Worm (Caenorhabditis elegans): Measurements from ENCODE around the gene C27B7.7.

The C27B7.7 gene

DNA sequence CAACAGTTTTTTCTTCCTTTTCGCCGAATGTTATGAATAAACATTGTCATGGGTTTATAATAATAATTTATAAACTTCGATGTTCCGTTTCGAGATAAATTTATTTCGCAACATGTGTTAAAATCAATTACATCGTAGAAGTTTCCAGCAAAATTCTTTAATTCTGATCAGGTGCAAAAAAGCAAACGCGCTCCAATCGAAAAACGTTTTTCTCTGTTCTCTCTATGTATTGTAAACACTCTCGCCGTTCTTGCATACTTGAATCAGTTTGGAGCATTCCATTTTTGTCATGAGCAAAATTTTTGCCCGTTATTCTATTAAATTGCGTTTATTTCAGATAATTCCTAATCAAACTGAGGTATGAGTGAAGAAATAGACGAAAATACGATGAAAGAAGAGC lies 13.1 kb upstream of the C27B7.7 start, which contains the start of gene rad-54.L2 (continued):
- TF ChIP-seq nhr-23 (tag; optimal IDR thresholded peaks at IDR 0.05) (no peak), nhr-21 (tag; optimal IDR thresholded peaks at IDR 0.05) (no peak), gmeb-1 (tag; optimal IDR thresholded peaks at IDR 0.05) (peak; percentile 46), nhr-77 (tag; optimal IDR thresholded peaks at IDR 0.05) (no peak)

DNA sequence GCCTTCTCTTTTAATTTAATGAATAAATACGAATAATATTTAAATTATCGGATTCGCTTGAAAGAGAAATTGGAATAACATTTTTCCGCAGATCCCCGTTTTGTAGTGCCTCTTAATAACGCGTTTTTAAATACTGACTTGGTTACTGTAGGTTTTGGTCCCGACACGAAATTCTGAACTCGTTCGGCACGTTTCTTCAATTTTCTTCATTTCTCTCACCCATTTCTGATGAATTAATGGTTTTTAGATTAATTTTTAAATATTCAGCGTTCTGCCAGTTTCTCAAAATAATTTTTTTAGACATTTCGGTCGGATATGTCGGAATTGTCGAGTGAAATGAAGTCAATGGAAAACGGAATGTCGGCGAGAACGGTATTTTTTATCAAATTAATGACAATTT lies 5.5 kb upstream of the C27B7.7 start, which contains the start of gene C27B7.5:
TSS of gene C27B7.5 (plus strand) at position 301 of the 400 bp plus-strand sequence.
- TF ChIP-seq aly-2 (tag; optimal IDR thresholded peaks at IDR 0.05) (no peak), alr-1 (tag; optimal IDR thresholded peaks at IDR 0.05) (no peak), peb-1 (tag; optimal IDR thresholded peaks at IDR 0.05) (no peak), mbf-1 (tag; optimal IDR thresholded peaks at IDR 0.05) (no peak), unc-39 (tag; optimal IDR thresholded peaks at IDR 0.05) (no peak), F13H6.1 (tag; optimal IDR thresholded peaks at IDR 0.05) (no peak), sma-9 (GFP tag; optimal IDR thresholded peaks at IDR 0.05) (no peak), sma-9 (tag; optimal IDR thresholded peaks at IDR 0.05) (no peak)

ce11 chrIV:8906164-8906563 lies 679 bp upstream of the C27B7.7 start, which contains the start of gene C27B7.6:
C27B7.6 (minus strand) TSS chrIV:8906345.
- TF ChIP-seq crh-2 (tag; optimal IDR thresholded peaks at IDR 0.05) (no peak), nhr-21 (tag; optimal IDR thresholded peaks at IDR 0.05) (no peak), nhr-129 (tag; optimal IDR thresholded peaks at IDR 0.05) (no peak), lin-11 (tag; optimal IDR thresholded peaks at IDR 0.05) (no peak), mab-5 (tag; optimal IDR thresholded peaks at IDR 0.05) (no peak), Y55F3AM.14 (GFP tag; optimal IDR thresholded peaks at IDR 0.05) (no peak), mdl-1 (tag; optimal IDR thresholded peaks at IDR 0.05) (no peak), R02D3.7 (tag; optimal IDR thresholded peaks at IDR 0.05) (no peak), nhr-77 (tag; optimal IDR thresholded peaks at IDR 0.05) (no peak), blmp-1 (tag; optimal IDR thresholded peaks at IDR 0.05; ENCODE audit: insufficient read depth) (no peak), nhr-237 (tag; optimal IDR thresholded peaks at IDR 0.05) (no peak), unc-39 (tag; optimal IDR thresholded peaks at IDR 0.05) (no peak), F13H6.1 (tag; optimal IDR thresholded peaks at IDR 0.05) (no peak), alr-1 (tag; optimal IDR thresholded peaks at IDR 0.05) (no peak), ztf-11 (tag; optimal IDR thresholded peaks at IDR 0.05) (no peak), ztf-1 (GFP tag; conservative IDR thresholded peaks at IDR 0.05) (no peak), sma-9 (GFP tag; optimal IDR thresholded peaks at IDR 0.05) (no peak), sma-9 (tag; optimal IDR thresholded peaks at IDR 0.05) (no peak), nhr-11 (tag; optimal IDR thresholded peaks at IDR 0.05) (no peak), dmd-4 (tag; optimal IDR thresholded peaks at IDR 0.05) (no peak), nhr-6 (tag; optimal IDR thresholded peaks at IDR 0.05) (no peak)

- peak; percentile 67 for TF ChIP-seq sma-3 (GFP tag; optimal IDR thresholded peaks at IDR 0.05)
- no peak for TF ChIP-seq mab-5 (tag; optimal IDR thresholded peaks at IDR 0.05)
- no peak for TF ChIP-seq lsy-2 (tag; optimal IDR thresholded peaks at IDR 0.05)
- no peak for TF ChIP-seq nhr-12 (tag; optimal IDR thresholded peaks at IDR 0.05)
- no peak for TF ChIP-seq mbf-1 (tag; optimal IDR thresholded peaks at IDR 0.05)
- TF ChIP-seq lin-13 (GFP tag; optimal IDR thresholded peaks at IDR 0.05), result no peak
- TF ChIP-seq peb-1 (tag; optimal IDR thresholded peaks at IDR 0.05), result no peak
These were observed 7.3 kb downstream of the C27B7.7 start for ce11 chrIV:8914187-8914586.

- TF ChIP-seq unc-62 (GFP tag; optimal IDR thresholded peaks at IDR 0.05), result no peak
- no peak for TF ChIP-seq zag-1 (tag; optimal IDR thresholded peaks at IDR 0.05)
- no peak for TF ChIP-seq gmeb-1 (tag; optimal IDR thresholded peaks at IDR 0.05)
- no peak for TF ChIP-seq elt-3 (tag; optimal IDR thresholded peaks at IDR 0.05)
- no peak for TF ChIP-seq sma-9 (GFP tag; optimal IDR thresholded peaks at IDR 0.05)
- no peak for TF ChIP-seq sma-9 (tag; optimal IDR thresholded peaks at IDR 0.05)
- no peak for TF ChIP-seq fos-1 (tag; optimal IDR thresholded peaks at IDR 0.05)
- no peak for TF ChIP-seq ceh-82 (tag; optimal IDR thresholded peaks at IDR 0.05)
These were observed 9.2 kb downstream of the C27B7.7 start, which contains the start of gene C27B7.9 for ce11 chrIV:8916010-8916409. C27B7.9 (minus strand) TSS chrIV:8916110.

Data from whole organism, L2 larva.